Fruit fly (Drosophila melanogaster) whole organism, embryonic: Measurements from ENCODE around the gene CG31294.

Experiments used
- Aef1 ChIP-seq: fragments of 200-800 bp; sonication (Bioruptor generic); IDR thresholded peaks from 3 replicates; pipeline ENCODE4 v1.3.6; 2022; ENCODE audit warnings: missing biosample characterization, missing genetic modification characterization
- BEAF-32 ChIP-seq: fragments of 200-800 bp; sonication (Bioruptor generic); optimal IDR thresholded peaks from 3 replicates; lab custom pipeline; 2017; ENCODE audit warnings: missing biosample characterization, missing genetic modification characterization, mild to moderate bottlenecking, moderate library complexity, missing genetic modification reagents
- Bdp1 ChIP-seq: fragments of 200-800 bp; sonication (Bioruptor generic); optimal IDR thresholded peaks from 3 replicates; lab custom pipeline; 2016; ENCODE audit warnings: missing biosample characterization, missing genetic modification characterization
- Bteb2 ChIP-seq: fragments of 200-800 bp; sonication (Bioruptor generic); optimal IDR thresholded peaks from 2 replicates; lab custom pipeline; 2016; ENCODE audit warnings: missing biosample characterization, missing genetic modification characterization
- CG10366 ChIP-seq: fragments of 200-800 bp; sonication (Bioruptor generic); IDR thresholded peaks from 2 replicates; pipeline ENCODE4 v1.3.6; 2022; ENCODE audit warnings: missing biosample characterization, missing genetic modification characterization
- CG13775 ChIP-seq: fragments of 200-800 bp; sonication (Bioruptor generic); optimal IDR thresholded peaks from 3 replicates; lab custom pipeline; 2017; ENCODE audit warnings: missing biosample characterization, mild to moderate bottlenecking, missing genetic modification characterization
- CG18599 ChIP-seq: fragments of 200-800 bp; sonication (Bioruptor generic); optimal IDR thresholded peaks from 3 replicates; lab custom pipeline; 2017; ENCODE audit warnings: missing biosample characterization, missing genetic modification characterization, mild to moderate bottlenecking, moderate library complexity, missing genetic modification reagents
- CG2116 ChIP-seq: fragments of 200-800 bp; sonication (Bioruptor generic); optimal IDR thresholded peaks from 3 replicates; lab custom pipeline; 2018; ENCODE audit warnings: missing biosample characterization, mild to moderate bottlenecking, missing genetic modification characterization
- CG2120 ChIP-seq: fragments of 200-800 bp; sonication (Bioruptor generic); optimal IDR thresholded peaks from 3 replicates; lab custom pipeline; 2016; ENCODE audit warnings: missing biosample characterization, missing genetic modification characterization
- CG31388 ChIP-seq: fragments of 200-800 bp; sonication (Bioruptor generic); optimal IDR thresholded peaks from 2 replicates; lab custom pipeline; 2016; ENCODE audit warnings: missing biosample characterization, missing genetic modification characterization
- CG34224 ChIP-seq: fragments of 200-800 bp; sonication (Bioruptor generic); IDR thresholded peaks from 3 replicates; pipeline ENCODE4 v1.3.6; 2022; ENCODE audit warnings: missing biosample characterization, missing genetic modification characterization; ENCODE audit not compliant: partially characterized antibody
- CG4360 ChIP-seq: fragments of 200-800 bp; sonication (Bioruptor generic); IDR thresholded peaks from 2 replicates; pipeline ENCODE4 v1.3.6; 2022; ENCODE audit warnings: missing biosample characterization, missing genetic modification characterization
- CG4707 ChIP-seq: fragments of 200-800 bp; sonication (Bioruptor generic); optimal IDR thresholded peaks from 2 replicates; lab custom pipeline; 2018; ENCODE audit warnings: missing biosample characterization, mild to moderate bottlenecking, missing genetic modification characterization, moderate library complexity
- CG5180 ChIP-seq: fragments of 200-800 bp; sonication (Bioruptor generic); optimal IDR thresholded peaks from 3 replicates; lab custom pipeline; 2017; ENCODE audit warnings: missing biosample characterization, missing genetic modification characterization, mild to moderate bottlenecking, moderate library complexity, missing genetic modification reagents
- CG8924 ChIP-seq: fragments of 200-800 bp; optimal IDR thresholded peaks from 3 replicates; lab custom pipeline; 2019; ENCODE audit warnings: missing biosample characterization, mild to moderate bottlenecking, missing genetic modification characterization, moderate library complexity
- CG9817 ChIP-seq: fragments of 200-800 bp; sonication (Bioruptor generic); optimal IDR thresholded peaks from 2 replicates; lab custom pipeline; 2018; ENCODE audit warnings: missing biosample characterization, mild to moderate bottlenecking, missing genetic modification characterization, moderate library complexity
- CHES-1-like ChIP-seq: fragments of 200-800 bp; sonication (Bioruptor generic); optimal IDR thresholded peaks from 2 replicates; lab custom pipeline; 2016; ENCODE audit warnings: missing biosample characterization, missing genetic modification characterization
- CTCF ChIP-seq: fragments of 200-800 bp; sonication (Bioruptor generic); optimal IDR thresholded peaks from 2 replicates; lab custom pipeline; 2017; ENCODE audit warnings: missing biosample characterization, mild to moderate bottlenecking, missing genetic modification characterization, moderate library complexity
- Dbx ChIP-seq: fragments of 200-800 bp; sonication (Bioruptor generic); IDR thresholded peaks from 3 replicates; pipeline ENCODE4 v1.3.6; 2022; ENCODE audit warnings: missing biosample characterization, missing genetic modification characterization
- Doc2 ChIP-seq: fragments of 200-800 bp; sonication (Bioruptor generic); IDR thresholded peaks from 2 replicates; pipeline ENCODE4 v1.3.6; 2022; ENCODE audit warnings: missing biosample characterization, missing genetic modification characterization
- ERR ChIP-seq: fragments of 200-800 bp; sonication (Bioruptor generic); optimal IDR thresholded peaks from 2 replicates; lab custom pipeline; 2016; ENCODE audit warnings: missing biosample characterization, missing genetic modification characterization
- Med ChIP-seq: fragments of 200-800 bp; sonication (Bioruptor generic); peaks from one replicate; lab custom pipeline; 2016; ENCODE audit warnings: missing biosample characterization, missing genetic modification characterization, mild to moderate bottlenecking, inconsistent platforms, moderate library complexity
- Meics ChIP-seq: fragments of 200-800 bp; sonication (Bioruptor generic); optimal IDR thresholded peaks from 2 replicates; lab custom pipeline; 2017; ENCODE audit warnings: missing biosample characterization, mild to moderate bottlenecking, missing genetic modification characterization
- Mrtf ChIP-seq: fragments of 200-800 bp; sonication (Bioruptor generic); IDR thresholded peaks from 3 replicates; pipeline ENCODE4 v1.3.6; 2022; ENCODE audit warnings: missing biosample characterization, missing genetic modification characterization
- Rfx ChIP-seq: fragments of 200-800 bp; sonication (Bioruptor generic); IDR thresholded peaks from 2 replicates; pipeline ENCODE4 v1.3.6; 2022; ENCODE audit warnings: missing biosample characterization, missing genetic modification characterization
- Xbp1 ChIP-seq: fragments of 200-800 bp; sonication (Bioruptor generic); optimal IDR thresholded peaks from 3 replicates; lab custom pipeline; 2016; ENCODE audit warnings: missing biosample characterization, mild to moderate bottlenecking, missing genetic modification characterization
- al ChIP-seq: fragments of 200-800 bp; sonication (Bioruptor generic); IDR thresholded peaks from 2 replicates; pipeline ENCODE4 v1.3.6; 2022; ENCODE audit warnings: missing biosample characterization, missing genetic modification characterization
- ase ChIP-seq: fragments of 200-800 bp; sonication (Bioruptor generic); IDR thresholded peaks from 3 replicates; pipeline ENCODE4 v1.3.6; 2022; ENCODE audit warnings: missing biosample characterization, missing genetic modification characterization
- corto ChIP-seq: fragments of 200-800 bp; sonication (Bioruptor generic); optimal IDR thresholded peaks from 2 replicates; lab custom pipeline; 2016; ENCODE audit warnings: missing biosample characterization, mild to moderate bottlenecking, missing genetic modification characterization, moderate library complexity
- dati ChIP-seq: fragments of 200-800 bp; sonication (Bioruptor generic); IDR thresholded peaks from 2 replicates; pipeline ENCODE4 v1.3.6; 2022; ENCODE audit warnings: missing biosample characterization, missing genetic modification characterization
- disco-r ChIP-seq: fragments of 200-800 bp; sonication (Bioruptor generic); optimal IDR thresholded peaks from 2 replicates; lab custom pipeline; 2016; ENCODE audit warnings: missing biosample characterization, missing genetic modification characterization
- dysf ChIP-seq: fragments of 200-800 bp; sonication (Bioruptor generic); IDR thresholded peaks from 3 replicates; pipeline ENCODE4 v1.3.6; 2022; ENCODE audit warnings: missing biosample characterization, missing genetic modification characterization
- en ChIP-seq: fragments of 200-800 bp; sonication (Bioruptor generic); optimal IDR thresholded peaks from 2 replicates; lab custom pipeline; 2016; ENCODE audit warnings: missing biosample characterization, missing genetic modification characterization
- esg ChIP-seq: fragments of 200-800 bp; sonication (Bioruptor generic); conservative IDR thresholded peaks from 2 replicates; pipeline ENCODE4 v1.3.6; 2022; ENCODE audit warnings: missing biosample characterization, missing genetic modification characterization
- jumu ChIP-seq: fragments of 200-800 bp; sonication (Bioruptor generic); optimal IDR thresholded peaks from 3 replicates; lab custom pipeline; 2016; ENCODE audit warnings: missing biosample characterization, missing genetic modification characterization
- ken ChIP-seq: fragments of 200-800 bp; sonication (Bioruptor generic); IDR thresholded peaks from 3 replicates; pipeline ENCODE4 v1.3.6; 2022; ENCODE audit warnings: missing biosample characterization, missing genetic modification characterization
- lab ChIP-seq: fragments of 200-800 bp; sonication (Bioruptor generic); optimal IDR thresholded peaks from 3 replicates; lab custom pipeline; 2017; ENCODE audit warnings: missing biosample characterization, missing genetic modification characterization, mild to moderate bottlenecking, moderate library complexity, missing genetic modification reagents
- lilli ChIP-seq: fragments of 200-800 bp; sonication (Bioruptor generic); optimal IDR thresholded peaks from 3 replicates; lab custom pipeline; 2016; ENCODE audit warnings: missing biosample characterization, missing genetic modification characterization
- lmd ChIP-seq: fragments of 200-800 bp; sonication (Bioruptor generic); IDR thresholded peaks from 2 replicates; pipeline ENCODE4 v1.3.6; 2022; ENCODE audit warnings: missing biosample characterization, missing genetic modification characterization
- pros ChIP-seq: fragments of 200-800 bp; sonication (Bioruptor generic); optimal IDR thresholded peaks from 3 replicates; lab custom pipeline; 2019; ENCODE audit warnings: missing biosample characterization, mild to moderate bottlenecking, missing genetic modification characterization, moderate library complexity
- psq ChIP-seq: fragments of 200-800 bp; sonication (Bioruptor generic); optimal IDR thresholded peaks from 2 replicates; lab custom pipeline; 2017; ENCODE audit warnings: missing biosample characterization, missing genetic modification characterization
- pzg ChIP-seq: fragments of 200-800 bp; sonication (Bioruptor generic); optimal IDR thresholded peaks from 3 replicates; lab custom pipeline; 2018; ENCODE audit warnings: missing biosample characterization, mild to moderate bottlenecking, missing genetic modification characterization, moderate library complexity
- schlank ChIP-seq: fragments of 200-800 bp; sonication (Bioruptor generic); optimal IDR thresholded peaks from 2 replicates; lab custom pipeline; 2018; ENCODE audit warnings: missing biosample characterization, mild to moderate bottlenecking, missing genetic modification characterization
- sens ChIP-seq: fragments of 200-800 bp; sonication (Bioruptor generic); peaks from one replicate; lab custom pipeline; 2016; ENCODE audit warnings: missing biosample characterization, missing genetic modification characterization
- sim ChIP-seq: fragments of 200-800 bp; sonication (Bioruptor generic); IDR thresholded peaks from 2 replicates; pipeline ENCODE4 v1.3.6; 2022; ENCODE audit warnings: missing biosample characterization, missing genetic modification characterization
- sima ChIP-seq: fragments of 200-800 bp; sonication (Bioruptor generic); optimal IDR thresholded peaks from 2 replicates; lab custom pipeline; 2016; ENCODE audit warnings: missing biosample characterization, missing genetic modification characterization
- slbo ChIP-seq: fragments of 200-800 bp; sonication (Bioruptor generic); IDR thresholded peaks from 2 replicates; pipeline ENCODE4 v1.3.6; 2022; ENCODE audit warnings: missing biosample characterization, missing genetic modification characterization
- vvl ChIP-seq: fragments of 200-800 bp; sonication (Bioruptor generic); IDR thresholded peaks from 2 replicates; pipeline ENCODE4 v1.3.6; 2022; ENCODE audit warnings: missing biosample characterization, missing genetic modification characterization
- wek ChIP-seq: fragments of 200-800 bp; sonication (Bioruptor generic); optimal IDR thresholded peaks from 3 replicates; lab custom pipeline; 2018; ENCODE audit warnings: missing biosample characterization, mild to moderate bottlenecking, missing genetic modification characterization, moderate library complexity

Gene CG31294

dm6 chr3R:15730629-15731028 lies 14.2 kb upstream of the CG31294 start:
- TF ChIP-seq CG9817 (tag; lab: Kevin White, UChicago) (no peak), en (GFP tag; lab: Kevin White, UChicago) (no peak), CTCF (GFP tag; lab: Kevin White, UChicago) (peak; percentile 87), CG2116 (GFP tag; lab: Kevin White, UChicago) (no peak), lmd (GFP tag; lab: Robert Waterston, UW) (0 out of 2 replicates have a peak, but pooled peaks have one; percentile 9), CG5180 (no peak), CG31388 (GFP tag; lab: Kevin White, UChicago) (no peak), ERR (GFP tag; lab: Kevin White, UChicago) (no peak), dati (GFP tag; lab: Robert Waterston, UW) (no peak), Doc2 (GFP tag; lab: Robert Waterston, UW) (no peak), ken (GFP tag; lab: Robert Waterston, UW) (no peak)

- TF ChIP-seq sim (no peak), CG4707 (GFP tag; lab: Kevin White, UChicago) (no peak), CG34224 (no peak), Xbp1 (GFP tag; lab: Kevin White, UChicago) (no peak), jumu (GFP tag; lab: Kevin White, UChicago) (no peak), Bteb2 (GFP tag; lab: Kevin White, UChicago) (no peak), pros (GFP tag; lab: Kevin White, UChicago) (no peak)
- TF ChIP-seq, all 482 proteins: peak for 0
Observed at dm6 chr3R:15704376-15704775, 12.0 kb downstream of the CG31294 start, which contains the start of gene CG5404. CG5404 (plus strand) TSS chr3R:15704676.

- TF ChIP-seq sima (GFP tag; lab: Kevin White, UChicago) (no peak), wek (GFP tag; lab: Kevin White, UChicago) (no peak), Dbx (GFP tag; lab: Robert Waterston, UW) (0 out of 3 replicates have a peak, but pooled peaks have one; percentile 40), lmd (GFP tag; lab: Robert Waterston, UW) (0 out of 2 replicates have a peak, but pooled peaks have one; percentile 4), lab (GFP tag; lab: Kevin White, UChicago) (peak; percentile 27), Aef1 (GFP tag; lab: Robert Waterston, UW) (0 out of 3 replicates have a peak, but pooled peaks have one; percentile 18), Mrtf (GFP tag; lab: Robert Waterston, UW) (no peak), CG4360 (GFP tag; lab: Robert Waterston, UW) (no peak), Rfx (GFP tag; lab: Robert Waterston, UW) (0 out of 2 replicates have a peak, but pooled peaks have one; percentile 5), esg (GFP tag; lab: Robert Waterston, UW) (0 out of 2 replicates have a peak, but pooled peaks have one; percentile 11), CG13775 (GFP tag; lab: Kevin White, UChicago) (no peak), Meics (GFP tag; lab: Kevin White, UChicago) (no peak), slbo (GFP tag; lab: Robert Waterston, UW) (peak; percentile 41), CG8924 (tag; lab: Kevin White, UChicago) (no peak), sens (GFP tag; lab: Kevin White, UChicago) (peak; percentile 51), dysf (GFP tag; lab: Robert Waterston, UW) (peak; percentile 34; the same call in 1 of the 3 replicates), psq (GFP tag; lab: Kevin White, UChicago) (no peak), corto (GFP tag; lab: Kevin White, UChicago) (no peak), ase (no peak), pzg (GFP tag; lab: Kevin White, UChicago) (no peak), vvl (GFP tag; lab: Robert Waterston, UW) (no peak), CG2120 (GFP tag; lab: Kevin White, UChicago) (peak; percentile 40), CG18599 (GFP tag; lab: Kevin White, UChicago) (peak; percentile 64), BEAF-32 (GFP tag; lab: Kevin White, UChicago) (no peak), schlank (no peak), disco-r (no peak), al (GFP tag; lab: Robert Waterston, UW) (no peak), CHES-1-like (no peak), CG10366 (GFP tag; lab: Robert Waterston, UW) (peak; percentile 32; the same call in 1 of the 2 replicates), Med (GFP tag; lab: Kevin White, UChicago) (peak; percentile 34), lilli (GFP tag; lab: Kevin White, UChicago) (peak; percentile 19), Bdp1 (GFP tag; lab: Kevin White, UChicago) (no peak)
Observed at dm6 chr3R:15700801-15701200, 15.6 kb downstream of the CG31294 start.
